Fruit fly (Drosophila melanogaster): ENCODE data around the gene sordd1.

The sordd1 gene

dm6 chrX:15785429-15786239, 10.2 kb downstream of the sordd1 start, which contains the start of the genes Paf-AHalpha and mRpS30 (continued):
- TF ChIP-seq BEAF-32 (GFP tag; optimal IDR thresholded peaks at IDR 0.05), result peak; percentile 51
- TF ChIP-seq CG3847 (GFP tag; IDR thresholded peaks at IDR 0.05), result no peak
- no peak for TF ChIP-seq CrebB (tag; optimal IDR thresholded peaks at IDR 0.05)
- no peak for TF ChIP-seq HLH4C (GFP tag; IDR thresholded peaks at IDR 0.05; ENCODE audit: partially characterized antibody)
- TF ChIP-seq CG5180 (GFP tag; optimal IDR thresholded peaks at IDR 0.05), result no peak
- no peak for TF ChIP-seq grn (GFP tag; optimal IDR thresholded peaks at IDR 0.05)
- no peak for TF ChIP-seq grau (tag; optimal IDR thresholded peaks at IDR 0.05)
- no peak for TF ChIP-seq D19A (tag; optimal IDR thresholded peaks at IDR 0.05)
- TF ChIP-seq lmd (GFP tag; IDR thresholded peaks at IDR 0.05), result no peak
- no peak for TF ChIP-seq Deaf1 (tag; optimal IDR thresholded peaks at IDR 0.05)
- TF ChIP-seq Six4 (GFP tag; optimal IDR thresholded peaks at IDR 0.05), result no peak
- TF ChIP-seq lilli (GFP tag; optimal IDR thresholded peaks at IDR 0.05), result peak; percentile 38
- TF ChIP-seq oc (tag; optimal IDR thresholded peaks at IDR 0.05), result no peak
- TF ChIP-seq CG5953 (GFP tag; IDR thresholded peaks at IDR 0.05), result no peak
- TF ChIP-seq Fer2 (tag; optimal IDR thresholded peaks at IDR 0.05), result no peak
- no peak for TF ChIP-seq HLH54F (GFP tag; optimal IDR thresholded peaks at IDR 0.05)
- TF ChIP-seq Myb (GFP tag; optimal IDR thresholded peaks at IDR 0.05), result peak; percentile 94
- TF ChIP-seq CG10267 (tag; optimal IDR thresholded peaks at IDR 0.05), result peak; percentile 19
- no peak for TF ChIP-seq CG8478 (optimal IDR thresholded peaks at IDR 0.05)
- no peak for TF ChIP-seq nau (GFP tag; optimal IDR thresholded peaks at IDR 0.05)
- no peak for TF ChIP-seq pnt (GFP tag; optimal IDR thresholded peaks at IDR 0.05)
- TF ChIP-seq CG13424 (tag; optimal IDR thresholded peaks at IDR 0.05), result no peak
- TF ChIP-seq CG10959 (GFP tag; IDR thresholded peaks at IDR 0.05), result no peak
- no peak for TF ChIP-seq sisA (GFP tag; IDR thresholded peaks at IDR 0.05)
- no peak for TF ChIP-seq nerfin-1 (tag; optimal IDR thresholded peaks at IDR 0.05)
- no peak for TF ChIP-seq her (GFP tag; optimal IDR thresholded peaks at IDR 0.05)
- no peak for TF ChIP-seq CG4707 (GFP tag; optimal IDR thresholded peaks at IDR 0.05)
- TF ChIP-seq nmo (GFP tag; optimal IDR thresholded peaks at IDR 0.05), result peak; percentile 12
- no peak for TF ChIP-seq gcm2 (GFP tag; optimal IDR thresholded peaks at IDR 0.05)
- no peak for TF ChIP-seq Hand (GFP tag; optimal IDR thresholded peaks at IDR 0.05)
- no peak for TF ChIP-seq Atf6 (GFP tag; IDR thresholded peaks at IDR 0.05)
- no peak for TF ChIP-seq fru (optimal IDR thresholded peaks at IDR 0.05)
- no peak for TF ChIP-seq gsb (GFP tag; IDR thresholded peaks at IDR 0.05)
- no peak for TF ChIP-seq gcm (GFP tag; optimal IDR thresholded peaks at IDR 0.05)
- TF ChIP-seq knrl (GFP tag; IDR thresholded peaks at IDR 0.05; ENCODE audit: partially characterized antibody), result 0 out of 3 replicates have a peak, but pooled peaks have one; percentile 36
- TF ChIP-seq gt (GFP tag; IDR thresholded peaks at IDR 0.05), result no peak
- TF ChIP-seq eve (GFP tag; optimal IDR thresholded peaks at IDR 0.05), result no peak
- no peak for TF ChIP-seq CG15479 (GFP tag; optimal IDR thresholded peaks at IDR 0.05)
- no peak for TF ChIP-seq Drgx (GFP tag; IDR thresholded peaks at IDR 0.05)
- TF ChIP-seq CG14710 (tag; optimal IDR thresholded peaks at IDR 0.05), result peak; percentile 47
- TF ChIP-seq CG30020 (tag; optimal IDR thresholded peaks at IDR 0.05), result peak; percentile 84
- TF ChIP-seq peb (GFP tag; IDR thresholded peaks at IDR 0.05), result no peak
- no peak for TF ChIP-seq gsb-n (tag; optimal IDR thresholded peaks at IDR 0.05)
- TF ChIP-seq pb (GFP tag; optimal IDR thresholded peaks at IDR 0.05), result no peak
- TF ChIP-seq CG18262 (tag; optimal IDR thresholded peaks at IDR 0.05), result no peak
- no peak for TF ChIP-seq CG4360 (GFP tag; IDR thresholded peaks at IDR 0.05)
- peak; percentile 96 for TF ChIP-seq bigmax (GFP tag; optimal IDR thresholded peaks at IDR 0.05)
- TF ChIP-seq odd (GFP tag; optimal IDR thresholded peaks at IDR 0.05), result no peak
- no peak for TF ChIP-seq CG6175 (GFP tag; IDR thresholded peaks at IDR 0.05)
- TF ChIP-seq CG15696 (tag; optimal IDR thresholded peaks at IDR 0.05), result no peak
- no peak for TF ChIP-seq CG11696 (GFP tag; IDR thresholded peaks at IDR 0.05)
